Fruit fly (Drosophila melanogaster): ENCODE results near the gene RpS19b.

The RpS19b gene

dm6 chr3R:23890886-23891285 is 42.4 kb downstream of the RpS19b start, which contains the start of gene TfIIA-S (continued):
- TF ChIP-seq odd (GFP tag; optimal IDR thresholded peaks at IDR 0.05) (no peak), Sox102F (GFP tag; optimal IDR thresholded peaks at IDR 0.05) (no peak), HmgZ (tag; optimal IDR thresholded peaks at IDR 0.05) (peak; percentile 95), Dek (tag; optimal IDR thresholded peaks at IDR 0.05) (peak; percentile 50), trem (tag; optimal IDR thresholded peaks at IDR 0.05) (peak; percentile 88), Doc3 (GFP tag; IDR thresholded peaks at IDR 0.05; ENCODE audit: partially characterized antibody) (no peak), Xrp1 (GFP tag; IDR thresholded peaks at IDR 0.05) (no peak), Xbp1 (GFP tag; optimal IDR thresholded peaks at IDR 0.05) (peak; percentile 90), CG16815 (GFP tag; optimal IDR thresholded peaks at IDR 0.05) (peak; percentile 64), CG3726 (GFP tag; IDR thresholded peaks at IDR 0.05) (no peak), gsb-n (tag; optimal IDR thresholded peaks at IDR 0.05) (peak; percentile 45), Ptx1 (GFP tag; IDR thresholded peaks at IDR 0.05) (no peak), h (optimal IDR thresholded peaks at IDR 0.05) (no peak), CG1529 (GFP tag; optimal IDR thresholded peaks at IDR 0.05) (no peak), nmo (GFP tag; optimal IDR thresholded peaks at IDR 0.05) (peak; percentile 60), pnt (GFP tag; optimal IDR thresholded peaks at IDR 0.05) (peak; percentile 75), Ada2b (GFP tag; IDR thresholded peaks at IDR 0.05) (no peak), fd3F (GFP tag; optimal IDR thresholded peaks at IDR 0.05) (peak; percentile 37), Med (GFP tag) (peak; percentile 99), fu2 (GFP tag; optimal IDR thresholded peaks at IDR 0.05) (peak; percentile 85), CG34376 (GFP tag; optimal IDR thresholded peaks at IDR 0.05) (peak; percentile 60), CG2129 (GFP tag; IDR thresholded peaks at IDR 0.05; ENCODE audit: partially characterized antibody) (no peak), CG2712 (tag; optimal IDR thresholded peaks at IDR 0.05) (peak; percentile 63), btn (GFP tag; optimal IDR thresholded peaks at IDR 0.05) (peak; percentile 39), Eip74EF (GFP tag; optimal IDR thresholded peaks at IDR 0.05) (no peak), CG1024 (GFP tag; IDR thresholded peaks at IDR 0.05) (no peak), CG15514 (GFP tag; optimal IDR thresholded peaks at IDR 0.05) (peak; percentile 92), da (GFP tag; optimal IDR thresholded peaks at IDR 0.05) (peak; percentile 10), Rfx (GFP tag; IDR thresholded peaks at IDR 0.05) (no peak), Camta (GFP tag; optimal IDR thresholded peaks at IDR 0.05) (peak; percentile 72), wor (GFP tag; IDR thresholded peaks at IDR 0.05) (no peak), maf-S (GFP tag; optimal IDR thresholded peaks at IDR 0.05) (peak; percentile 78), CG7372 (GFP tag; IDR thresholded peaks at IDR 0.05) (no peak), wek (GFP tag; optimal IDR thresholded peaks at IDR 0.05) (peak; percentile 30), klu (GFP tag; IDR thresholded peaks at IDR 0.05) (no peak), so (GFP tag; IDR thresholded peaks at IDR 0.05) (no peak), HLH4C (GFP tag; IDR thresholded peaks at IDR 0.05; ENCODE audit: partially characterized antibody) (no peak), TFAM (GFP tag; optimal IDR thresholded peaks at IDR 0.05) (no peak), jumu (GFP tag; optimal IDR thresholded peaks at IDR 0.05) (peak; percentile 86), ase (GFP tag; IDR thresholded peaks at IDR 0.05) (no peak), Sry-δ (GFP tag; optimal IDR thresholded peaks at IDR 0.05) (peak; percentile 77), CG11723 (GFP tag; optimal IDR thresholded peaks at IDR 0.05) (peak; percentile 52), sob (GFP tag; IDR thresholded peaks at IDR 0.05) (no peak), Meics (GFP tag; optimal IDR thresholded peaks at IDR 0.05) (peak; percentile 72), Elba2 (GFP tag; optimal IDR thresholded peaks at IDR 0.05) (peak; percentile 34), br (optimal IDR thresholded peaks at IDR 0.05) (no peak), kah (GFP tag; optimal IDR thresholded peaks at IDR 0.05) (no peak), CG34224 (GFP tag; IDR thresholded peaks at IDR 0.05; ENCODE audit: partially characterized antibody) (no peak), CG7963 (GFP tag; IDR thresholded peaks at IDR 0.05; ENCODE audit: partially characterized antibody) (no peak), ac (GFP tag; optimal IDR thresholded peaks at IDR 0.05) (no peak), nau (GFP tag; optimal IDR thresholded peaks at IDR 0.05) (no peak), bcd (GFP tag; optimal IDR thresholded peaks at IDR 0.05) (peak; percentile 85)
